Fruit fly (Drosophila melanogaster): ENCODE measurements around the gene papi.

papi gene

DNA sequence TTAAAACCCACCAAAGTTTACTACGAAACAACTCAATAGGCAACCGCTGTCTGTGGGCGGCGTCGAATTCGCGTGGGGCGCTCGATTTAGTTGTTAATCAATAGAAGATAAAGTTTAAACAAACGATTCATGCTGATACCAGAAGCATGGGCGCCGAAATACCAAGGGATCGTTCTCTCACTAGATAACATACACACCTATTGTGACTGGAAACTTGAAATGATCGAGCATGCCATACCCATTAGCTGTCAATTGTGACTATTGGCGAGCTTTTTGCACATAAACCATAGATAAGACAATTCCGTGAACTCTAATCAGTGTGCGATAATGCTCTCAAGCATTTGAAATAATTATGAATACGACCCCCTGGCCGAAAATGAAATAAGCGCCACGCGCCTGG is 41.2 kb upstream of the papi start:
- TF ChIP-seq insv (optimal IDR thresholded peaks at IDR 0.05) (no peak), Sin3A (optimal IDR thresholded peaks at IDR 0.05) (no peak), h (optimal IDR thresholded peaks at IDR 0.05) (no peak)

DNA sequence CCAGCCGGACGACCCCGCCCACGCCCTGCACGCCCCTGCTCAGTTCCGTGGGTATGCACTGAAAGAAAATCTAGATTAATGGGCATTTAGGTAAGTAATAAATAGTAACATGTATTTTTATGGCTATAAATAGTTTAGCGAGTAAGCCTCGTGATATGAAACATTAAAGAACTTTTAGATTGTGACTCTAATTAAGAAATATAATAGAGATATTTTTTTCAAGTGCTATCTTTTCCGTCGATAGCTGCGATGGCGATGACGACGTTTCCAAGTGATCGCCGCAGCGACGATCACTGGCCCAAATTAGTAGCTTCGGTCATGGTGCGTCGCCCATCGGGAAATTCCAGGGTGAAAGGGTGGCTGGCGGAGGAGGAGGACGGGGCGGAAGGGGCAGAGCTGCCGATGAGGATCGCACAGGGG is 40.4 kb upstream of the papi start:
- no peak for TF ChIP-seq Myc (optimal IDR thresholded peaks at IDR 0.05)
- TF ChIP-seq ttk (optimal IDR thresholded peaks at IDR 0.05): no peak
- TF ChIP-seq h (optimal IDR thresholded peaks at IDR 0.05): no peak
- no peak for TF ChIP-seq insv (optimal IDR thresholded peaks at IDR 0.05)
- TF ChIP-seq Sin3A (optimal IDR thresholded peaks at IDR 0.05): no peak
- no peak for TF ChIP-seq psq (optimal IDR thresholded peaks at IDR 0.05)

DNA sequence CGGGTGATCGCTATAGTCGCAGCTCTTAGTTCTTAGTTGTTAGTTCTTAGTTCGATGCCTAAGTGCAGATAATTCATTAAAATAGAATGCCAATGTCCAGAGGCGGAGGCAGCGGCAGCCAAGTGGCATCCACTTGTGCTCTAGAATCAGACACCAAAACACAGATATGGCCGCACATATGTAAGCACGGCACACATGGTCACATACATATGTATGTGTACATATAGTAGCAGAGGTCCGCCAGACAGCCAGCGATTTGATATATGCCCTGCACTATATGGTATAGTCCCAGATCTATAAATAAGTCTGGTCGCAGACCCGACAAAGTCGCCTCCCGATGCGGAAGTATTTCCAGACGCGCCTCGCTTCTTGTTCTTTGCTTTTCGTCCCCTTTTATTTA is 39.9 kb upstream of the papi start:
- TF ChIP-seq h (optimal IDR thresholded peaks at IDR 0.05): no peak
- no peak for TF ChIP-seq Myc (optimal IDR thresholded peaks at IDR 0.05)
- TF ChIP-seq ttk (optimal IDR thresholded peaks at IDR 0.05): no peak
- TF ChIP-seq insv (optimal IDR thresholded peaks at IDR 0.05): no peak
- no peak for TF ChIP-seq Sin3A (optimal IDR thresholded peaks at IDR 0.05)
- TF ChIP-seq psq (optimal IDR thresholded peaks at IDR 0.05): no peak

DNA sequence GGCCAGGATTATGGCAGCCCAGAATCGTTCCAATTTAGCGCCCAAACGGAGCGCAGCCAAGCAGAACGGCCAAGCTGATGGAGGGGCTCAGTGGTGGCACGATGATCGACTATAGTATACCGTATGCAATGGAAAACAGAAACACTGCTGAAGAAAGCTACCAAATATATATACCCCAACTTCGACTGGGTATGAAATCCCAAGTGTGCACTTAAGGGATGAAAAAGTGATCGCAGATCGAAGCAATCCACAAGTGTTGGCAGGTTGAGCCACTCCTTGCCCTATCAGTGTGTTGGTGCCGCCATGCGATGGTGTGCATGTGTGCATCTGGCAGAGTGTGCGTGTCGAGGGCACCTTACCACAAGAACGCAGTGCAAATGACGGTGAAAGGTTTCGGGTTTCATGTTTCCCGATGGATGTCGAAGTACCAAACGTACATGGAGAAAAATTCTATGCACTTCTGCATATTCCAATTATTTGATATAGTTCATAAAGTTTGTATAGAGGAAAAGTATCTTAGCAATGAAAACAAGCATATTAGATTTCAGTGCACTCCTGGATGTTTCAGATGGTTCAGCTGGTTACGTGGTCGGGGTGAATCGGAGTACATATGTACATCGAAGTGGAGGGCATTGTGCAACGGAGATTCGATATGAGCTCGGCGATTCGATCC is 38.4 kb upstream of the papi start:
- TF ChIP-seq h (optimal IDR thresholded peaks at IDR 0.05) (no peak), Sin3A (optimal IDR thresholded peaks at IDR 0.05) (no peak), psq (optimal IDR thresholded peaks at IDR 0.05) (no peak), Myc (optimal IDR thresholded peaks at IDR 0.05) (no peak), ttk (optimal IDR thresholded peaks at IDR 0.05) (no peak), insv (optimal IDR thresholded peaks at IDR 0.05) (no peak)

DNA sequence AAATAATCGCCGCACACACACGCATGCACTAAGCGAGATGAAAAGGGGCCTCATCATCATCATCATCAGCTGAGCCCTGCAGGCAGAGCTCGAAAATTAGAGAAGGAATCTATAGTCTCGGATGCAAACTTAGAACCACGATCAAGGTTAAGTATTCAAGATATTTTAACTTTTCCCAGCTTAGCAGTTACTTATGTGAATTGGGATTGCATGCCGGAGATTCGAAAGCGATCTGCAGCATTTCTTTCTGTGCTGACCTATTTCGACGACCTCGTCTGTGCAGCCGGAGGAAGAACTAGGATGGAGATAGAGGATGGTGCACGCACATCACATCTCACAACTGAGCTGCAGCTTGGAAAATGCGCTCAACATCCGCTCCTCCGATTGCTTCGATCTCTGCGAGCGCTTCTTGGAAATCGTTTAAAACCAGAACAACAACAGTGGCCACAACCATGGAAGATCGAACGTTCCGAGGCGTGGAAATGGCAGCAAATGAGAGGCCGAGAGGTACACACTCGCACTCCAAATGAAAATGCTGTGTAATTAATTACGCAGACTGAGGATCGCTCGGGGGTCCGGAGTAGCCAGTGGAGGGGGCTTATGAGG is 37.7 kb upstream of the papi start:
- TF ChIP-seq ttk (optimal IDR thresholded peaks at IDR 0.05): no peak
- no peak for TF ChIP-seq Sin3A (optimal IDR thresholded peaks at IDR 0.05)
- no peak for TF ChIP-seq insv (optimal IDR thresholded peaks at IDR 0.05)
- TF ChIP-seq Myc (optimal IDR thresholded peaks at IDR 0.05): no peak
- TF ChIP-seq h (optimal IDR thresholded peaks at IDR 0.05): no peak
- TF ChIP-seq psq (optimal IDR thresholded peaks at IDR 0.05): no peak

DNA sequence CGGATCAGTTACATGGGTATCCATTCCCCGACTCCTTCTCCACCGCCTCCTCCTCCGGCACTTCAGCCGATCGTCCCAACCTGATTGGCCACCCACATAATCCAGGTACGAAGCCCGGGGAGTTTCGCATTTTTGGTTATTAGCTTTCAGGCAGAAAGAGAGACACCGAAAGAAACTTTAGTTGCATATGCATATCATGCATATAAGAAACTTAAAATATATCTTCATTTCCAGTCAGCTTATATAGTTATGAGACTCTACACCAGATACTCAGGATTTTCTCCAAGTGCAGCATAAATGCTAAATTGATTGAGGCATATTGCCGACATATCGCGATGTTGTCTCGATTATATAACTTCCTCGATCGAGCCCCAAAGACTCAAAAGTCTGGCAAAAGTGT is 36.4 kb upstream of the papi start:
- TF ChIP-seq insv (optimal IDR thresholded peaks at IDR 0.05) (no peak), h (optimal IDR thresholded peaks at IDR 0.05) (no peak), ttk (optimal IDR thresholded peaks at IDR 0.05) (no peak), psq (optimal IDR thresholded peaks at IDR 0.05) (no peak), Myc (optimal IDR thresholded peaks at IDR 0.05) (no peak), Sin3A (optimal IDR thresholded peaks at IDR 0.05) (no peak)

DNA sequence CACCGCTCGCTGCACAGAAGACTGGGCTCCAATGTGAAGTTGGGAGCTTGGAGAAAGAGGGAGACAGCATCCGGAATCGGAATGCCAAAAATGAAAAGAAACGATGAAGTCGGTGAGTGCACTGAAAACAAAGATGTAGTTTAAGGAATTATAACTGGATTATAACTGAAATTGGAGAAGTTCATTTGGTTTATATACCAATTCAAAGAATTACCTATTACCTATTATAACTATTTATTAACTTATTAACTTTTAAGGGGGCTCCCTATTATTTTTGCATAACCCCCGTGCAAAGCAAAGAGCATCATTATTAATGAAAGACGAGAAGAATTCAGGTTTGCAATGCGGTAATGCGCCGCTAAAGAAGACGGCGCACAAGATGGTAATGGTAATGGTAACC is 35.9 kb upstream of the papi start:
- TF ChIP-seq insv (optimal IDR thresholded peaks at IDR 0.05): no peak
- no peak for TF ChIP-seq psq (optimal IDR thresholded peaks at IDR 0.05)
- TF ChIP-seq Sin3A (optimal IDR thresholded peaks at IDR 0.05): no peak
- TF ChIP-seq Myc (optimal IDR thresholded peaks at IDR 0.05): no peak
- TF ChIP-seq ttk (optimal IDR thresholded peaks at IDR 0.05): no peak
- TF ChIP-seq h (optimal IDR thresholded peaks at IDR 0.05): no peak

DNA sequence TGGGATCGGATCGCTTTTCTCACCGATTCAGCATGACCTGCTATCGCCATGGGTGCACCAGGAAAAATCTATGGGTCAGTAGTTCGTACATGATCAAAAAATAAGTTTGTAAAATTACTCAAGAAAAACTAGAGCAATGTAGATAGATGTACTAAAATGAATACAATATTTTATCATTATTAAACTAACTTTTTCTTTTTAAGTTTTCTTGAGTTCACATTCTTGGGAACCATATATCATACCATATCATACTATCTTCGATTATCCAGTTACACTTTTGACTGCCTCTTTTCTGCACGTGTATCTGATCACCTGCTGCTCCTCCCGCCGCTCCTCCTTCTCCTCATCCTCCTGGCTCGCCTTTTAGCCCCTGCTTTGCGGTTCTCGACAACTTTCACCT is 35.2 kb upstream of the papi start:
- TF ChIP-seq insv (optimal IDR thresholded peaks at IDR 0.05) (no peak), psq (optimal IDR thresholded peaks at IDR 0.05) (no peak), Myc (optimal IDR thresholded peaks at IDR 0.05) (no peak), h (optimal IDR thresholded peaks at IDR 0.05) (no peak), ttk (optimal IDR thresholded peaks at IDR 0.05) (no peak), Sin3A (optimal IDR thresholded peaks at IDR 0.05) (no peak)

DNA sequence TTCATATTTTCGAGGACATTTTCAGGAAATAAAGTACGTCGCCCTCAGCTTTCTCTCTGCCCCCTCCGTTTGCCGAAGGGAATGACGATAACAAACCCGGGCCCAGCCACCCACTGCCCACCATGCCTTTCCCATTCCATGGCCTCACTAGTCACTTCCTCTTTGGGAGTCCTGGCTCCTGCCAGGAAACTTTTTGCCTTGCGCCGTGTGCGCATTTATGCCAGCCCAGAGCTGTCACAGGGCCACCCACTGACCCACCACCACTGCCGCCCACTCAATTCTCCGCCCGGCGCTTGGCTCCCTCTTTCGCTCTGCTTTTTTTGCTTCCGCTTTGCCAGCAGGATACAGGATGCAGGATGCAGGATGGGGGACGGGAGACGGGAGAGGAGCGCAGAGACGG is 33.1 kb upstream of the papi start:
- no peak for TF ChIP-seq Sin3A (optimal IDR thresholded peaks at IDR 0.05)
- no peak for TF ChIP-seq ttk (optimal IDR thresholded peaks at IDR 0.05)
- no peak for TF ChIP-seq Myc (optimal IDR thresholded peaks at IDR 0.05)
- no peak for TF ChIP-seq h (optimal IDR thresholded peaks at IDR 0.05)
- no peak for TF ChIP-seq insv (optimal IDR thresholded peaks at IDR 0.05)
- no peak for TF ChIP-seq psq (optimal IDR thresholded peaks at IDR 0.05)

DNA sequence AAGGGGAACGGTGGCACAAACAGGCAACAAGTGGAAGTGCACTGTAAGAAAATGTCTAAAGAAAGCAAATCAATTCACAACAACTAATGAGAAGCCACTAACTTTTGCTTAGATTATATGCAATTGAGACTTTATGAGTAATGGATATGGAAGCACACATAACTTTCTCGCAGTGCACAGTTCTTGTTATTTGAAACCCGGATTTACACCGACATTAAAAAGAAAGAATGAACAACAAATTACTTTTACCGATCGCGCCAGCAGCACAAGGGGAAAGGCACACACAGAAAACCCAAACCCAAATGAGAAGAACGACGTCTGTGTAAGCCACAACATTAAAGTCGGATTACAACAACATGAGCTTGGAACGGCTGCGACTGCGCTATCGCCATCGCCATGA is 31.4 kb upstream of the papi start:
- TF ChIP-seq insv (optimal IDR thresholded peaks at IDR 0.05): no peak
- TF ChIP-seq ttk (optimal IDR thresholded peaks at IDR 0.05): no peak
- TF ChIP-seq Sin3A (optimal IDR thresholded peaks at IDR 0.05): no peak
- no peak for TF ChIP-seq psq (optimal IDR thresholded peaks at IDR 0.05)
- no peak for TF ChIP-seq Myc (optimal IDR thresholded peaks at IDR 0.05)
- TF ChIP-seq h (optimal IDR thresholded peaks at IDR 0.05): no peak

DNA sequence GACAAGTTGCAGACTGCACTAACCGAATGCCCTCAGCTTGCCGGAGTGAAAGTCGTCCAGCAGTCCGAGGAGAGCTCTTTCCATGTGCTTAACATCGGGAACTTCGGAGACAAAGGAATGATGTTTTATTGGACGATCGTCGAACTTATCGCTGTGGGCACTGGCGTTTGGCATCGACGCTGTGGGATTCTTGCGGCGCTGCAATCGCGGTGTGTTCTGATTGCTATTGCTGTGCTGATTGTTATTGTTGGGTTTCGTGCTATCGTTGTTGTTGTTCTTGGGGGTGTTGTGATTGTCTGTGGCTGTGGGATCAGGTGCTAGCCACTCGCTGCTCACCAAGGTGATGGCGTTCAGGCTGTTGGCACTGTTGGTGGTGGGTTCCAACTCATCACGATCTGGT is 29.9 kb upstream of the papi start:
- no peak for TF ChIP-seq h (optimal IDR thresholded peaks at IDR 0.05)
- no peak for TF ChIP-seq Sin3A (optimal IDR thresholded peaks at IDR 0.05)
- TF ChIP-seq ttk (optimal IDR thresholded peaks at IDR 0.05): no peak
- TF ChIP-seq psq (optimal IDR thresholded peaks at IDR 0.05): no peak
- no peak for TF ChIP-seq Myc (optimal IDR thresholded peaks at IDR 0.05)
- TF ChIP-seq insv (optimal IDR thresholded peaks at IDR 0.05): no peak

DNA sequence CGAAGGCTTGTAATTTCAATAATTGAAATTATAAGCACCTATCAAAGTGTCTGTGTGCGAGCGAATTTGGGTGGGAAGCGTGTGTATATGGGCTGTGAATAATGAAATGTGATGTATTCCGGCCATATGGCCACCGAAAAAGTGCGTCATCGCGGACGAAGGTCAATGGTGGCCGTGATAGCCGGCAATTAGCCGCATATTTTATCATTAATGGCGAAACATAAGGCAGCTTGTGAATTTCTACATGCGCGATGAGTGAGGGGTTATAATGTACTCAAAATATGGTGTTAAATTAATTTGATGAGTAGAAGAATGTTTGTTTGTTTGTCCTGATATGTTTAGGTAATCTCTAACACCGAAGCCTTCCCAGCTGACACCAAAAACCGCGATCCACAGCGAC is 29.1 kb upstream of the papi start:
- TF ChIP-seq Sin3A (optimal IDR thresholded peaks at IDR 0.05) (no peak), psq (optimal IDR thresholded peaks at IDR 0.05) (no peak)

DNA sequence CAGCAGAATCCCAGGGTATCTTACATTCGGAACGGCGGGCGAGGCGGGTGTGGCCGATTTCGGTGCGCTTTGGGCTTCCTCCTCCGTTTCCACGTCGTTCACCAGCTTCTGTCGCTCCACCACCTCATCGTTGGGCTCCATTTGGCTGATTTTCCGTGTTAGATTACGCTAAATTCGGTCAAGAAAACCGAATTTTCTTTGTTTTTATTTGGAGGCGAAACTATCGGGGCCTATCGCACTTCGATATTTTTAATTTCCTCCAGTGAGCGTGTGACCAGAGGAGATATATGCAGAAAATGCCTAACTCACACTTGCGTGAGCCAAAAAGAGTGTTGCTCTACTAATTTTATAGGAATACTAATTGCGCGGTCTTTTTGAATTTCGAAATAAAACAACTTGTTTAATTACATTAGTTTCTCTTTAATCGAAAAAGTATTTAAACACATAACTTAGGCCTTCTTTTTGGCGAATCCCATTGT is 28.4 kb upstream of the papi start, which contains the start of gene CG10874:
CG10874 (minus strand) TSS at position 264 of the 479 bp plus-strand sequence.
- TF ChIP-seq Myc (optimal IDR thresholded peaks at IDR 0.05) (no peak), Sin3A (optimal IDR thresholded peaks at IDR 0.05) (no peak), psq (optimal IDR thresholded peaks at IDR 0.05) (no peak), ttk (optimal IDR thresholded peaks at IDR 0.05) (no peak), insv (optimal IDR thresholded peaks at IDR 0.05) (no peak), h (optimal IDR thresholded peaks at IDR 0.05) (no peak)

Measured in Kc167 (cell line).